Worm (Caenorhabditis elegans): Measurements from ENCODE around the gene C17C3.1.
"Not testable (repeated sequence)": the region's sequence is repeated elsewhere in the genome, so short reads cannot be mapped to it uniquely, and the experiment has no call there.

C17C3.1 gene

DNA sequence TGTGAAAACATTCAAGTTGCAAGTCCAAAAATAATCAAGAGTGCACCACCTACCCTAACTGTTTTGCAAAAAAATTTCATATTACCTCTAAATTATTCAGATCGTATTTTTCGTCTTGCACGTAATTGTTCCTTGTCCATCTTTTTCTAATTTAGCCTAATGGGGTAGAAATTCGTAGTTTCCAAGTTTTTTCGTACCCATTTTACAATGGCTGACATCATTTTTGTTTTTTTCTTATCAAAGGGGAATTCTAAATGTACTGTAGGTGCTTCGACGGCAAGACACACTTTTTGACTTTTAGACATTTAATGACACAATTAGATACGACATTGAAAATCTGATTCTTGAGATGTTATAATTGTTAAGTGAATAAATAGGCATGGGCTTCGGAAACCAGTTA lies 34.1 kb downstream of the C17C3.1 start:
- TF ChIP-seq nhr-12 (tag; optimal IDR thresholded peaks at IDR 0.05): no peak
- TF ChIP-seq nhr-76 (tag; optimal IDR thresholded peaks at IDR 0.05): no peak

DNA sequence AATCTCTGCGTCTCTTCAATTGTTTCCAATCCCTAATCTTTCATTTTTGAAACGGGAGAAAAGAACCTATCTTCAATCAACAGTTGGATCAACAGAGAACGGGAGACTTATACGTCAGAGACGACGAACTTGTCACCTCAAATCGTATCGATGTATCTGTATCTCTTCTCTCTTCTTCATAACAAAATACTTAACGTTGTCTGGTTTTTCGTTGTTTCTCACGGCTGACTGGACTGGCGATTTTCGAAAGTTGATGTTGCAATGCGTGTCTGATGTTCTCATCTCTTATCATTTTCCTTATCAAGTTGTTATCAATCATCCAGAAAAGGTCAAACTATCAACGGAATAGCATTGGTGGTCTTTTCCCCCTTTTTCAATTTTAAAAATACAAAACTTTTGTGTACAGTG lies 35.2 kb downstream of the C17C3.1 start:
- TF ChIP-seq unc-120 (tag; optimal IDR thresholded peaks at IDR 0.05; ENCODE audit: poor library complexity, severe bottlenecking) (no peak), unc-62 (GFP tag; optimal IDR thresholded peaks at IDR 0.05) (peak; percentile 57), ceh-39 (tag; optimal IDR thresholded peaks at IDR 0.05) (no peak), zip-8 (tag; optimal IDR thresholded peaks at IDR 0.05) (no peak), pha-4 (tag; optimal IDR thresholded peaks at IDR 0.05) (no peak), elt-3 (tag; optimal IDR thresholded peaks at IDR 0.05) (peak; percentile 84)

DNA sequence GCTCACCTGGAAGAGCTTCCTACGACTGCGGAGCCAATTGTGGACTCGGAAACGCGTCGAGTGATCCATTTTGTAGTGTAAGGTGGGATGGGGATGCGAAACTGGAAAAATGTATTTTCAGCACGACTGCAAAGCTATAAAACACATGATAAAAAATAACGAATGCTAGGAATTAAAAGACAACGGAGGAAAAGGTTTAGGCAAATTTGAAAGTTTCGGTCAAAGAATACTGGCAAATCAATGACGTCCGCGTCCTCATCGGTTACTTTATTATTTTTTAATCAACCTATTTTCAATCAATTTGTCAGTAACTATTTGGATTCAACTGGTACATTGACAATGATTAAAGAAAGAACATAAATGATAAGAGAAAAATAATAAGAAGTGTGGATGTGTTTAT lies 37.4 kb downstream of the C17C3.1 start, which contains the start of gene C17G10.7:
C17G10.7 (minus strand) TSS at position 101 of the 400 bp plus-strand sequence.
- TF ChIP-seq unc-62 (GFP tag; optimal IDR thresholded peaks at IDR 0.05): no peak
- TF ChIP-seq lin-32 (GFP tag; optimal IDR thresholded peaks at IDR 0.05): no peak
- TF ChIP-seq drap-1 (GFP tag; optimal IDR thresholded peaks at IDR 0.05): no peak
- no peak for TF ChIP-seq cnd-1 (tag; optimal IDR thresholded peaks at IDR 0.05)
- no peak for TF ChIP-seq pha-4 (tag; optimal IDR thresholded peaks at IDR 0.05)
- TF ChIP-seq elt-3 (tag; optimal IDR thresholded peaks at IDR 0.05): no peak

DNA sequence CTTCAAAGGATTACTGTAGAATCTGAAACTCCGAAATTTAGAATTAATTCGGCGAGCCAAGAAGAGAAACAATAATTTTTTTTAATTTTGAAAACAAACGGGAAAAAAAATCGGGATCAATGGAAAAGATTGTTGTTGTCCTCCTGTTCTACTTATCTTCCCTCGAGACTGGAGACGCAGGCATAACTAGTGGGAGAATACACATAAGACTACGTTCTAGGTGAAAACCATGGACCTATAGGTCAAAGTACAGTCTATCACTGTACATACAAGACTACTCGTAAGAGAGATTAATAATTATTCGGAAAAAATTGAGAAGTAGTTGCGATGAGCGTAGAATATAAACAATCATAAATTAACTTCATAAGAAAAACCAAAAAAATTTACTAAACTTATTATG lies 48.9 kb downstream of the C17C3.1 start, which contains the start of gene dhs-6:
dhs-6 (minus strand) TSS at position 22 of the 400 bp plus-strand sequence.
- TF ChIP-seq nhr-28 (tag; optimal IDR thresholded peaks at IDR 0.05) (no peak), M03D4.4 (tag; optimal IDR thresholded peaks at IDR 0.05) (no peak), ceh-39 (tag; optimal IDR thresholded peaks at IDR 0.05) (no peak), nhr-237 (tag; optimal IDR thresholded peaks at IDR 0.05) (no peak), elt-3 (tag; optimal IDR thresholded peaks at IDR 0.05) (no peak), mep-1 (tag; optimal IDR thresholded peaks at IDR 0.05) (no peak), elt-1 (tag; optimal IDR thresholded peaks at IDR 0.05; ENCODE audit: borderline replicate concordance, insufficient read depth) (no peak), nhr-76 (tag; optimal IDR thresholded peaks at IDR 0.05) (no peak), ztf-11 (tag; optimal IDR thresholded peaks at IDR 0.05) (no peak), lin-32 (GFP tag; optimal IDR thresholded peaks at IDR 0.05) (no peak)

- not testable (repeated sequence) for TF ChIP-seq flh-1 (GFP tag; optimal IDR thresholded peaks at IDR 0.05); lin-13 (tag; optimal IDR thresholded peaks at IDR 0.05); nhr-237 (tag; optimal IDR thresholded peaks at IDR 0.05)
These were observed 52.1 kb downstream of the C17C3.1 start, which contains the start of the genes eif-3.L and npl-4.2 for ce11 chrII:5622383-5622939. Gene eif-3.L, minus strand, starts transcription at chrII:5622483. Gene npl-4.2, plus strand, starts transcription at chrII:5622889.

Data from whole organism, mixed stage, embryonic.